Worm (Caenorhabditis elegans) whole organism, L4 larva: Measurements from ENCODE around the gene F11C1.10.
A peak's percentile ranks its signal among the peaks of the same experiment; 100 is the strongest.

Experiments
- D1046.2 ChIP-seq: fragments of 200-800 bp; sonication (Bioruptor generic); IDR thresholded peaks from 2 replicates; pipeline ENCODE4 v1.3.6; 2022; ENCODE audit warnings: missing genetic modification characterization, missing compliant biosample characterization
- R02D3.7 ChIP-seq: fragments of 150-350 bp; sonication (generic microtip); optimal IDR thresholded peaks from 3 replicates; lab custom pipeline; 2014; ENCODE audit warnings: missing biosample characterization, missing genetic modification characterization
- T20F7.1 ChIP-seq: fragments of 200-800 bp; sonication (Bioruptor generic); optimal IDR thresholded peaks from 2 replicates; lab custom pipeline; 2018; ENCODE audit warnings: mild to moderate bottlenecking, missing genetic modification characterization, missing compliant biosample characterization
- T26A8.4 ChIP-seq: fragments of 200-800 bp; sonication (Bioruptor generic); IDR thresholded peaks from 2 replicates; pipeline ENCODE4 v1.3.6; 2022; ENCODE audit warnings: missing genetic modification characterization, missing compliant biosample characterization
- Y105C5A.15 ChIP-seq: fragments of 200-800 bp; sonication (Bioruptor generic); IDR thresholded peaks from 2 replicates; pipeline ENCODE4 v1.3.6; 2022; ENCODE audit warnings: missing genetic modification characterization, missing compliant biosample characterization
- Y5F2A.4 ChIP-seq: fragments of 200-800 bp; sonication (Bioruptor generic); optimal IDR thresholded peaks from 2 replicates; lab custom pipeline; 2018; ENCODE audit warnings: mild to moderate bottlenecking, missing genetic modification characterization, missing compliant biosample characterization
- ZK337.2 ChIP-seq: fragments of 200-800 bp; sonication (Bioruptor generic); IDR thresholded peaks from 2 replicates; pipeline ENCODE4 v1.3.6; 2022; ENCODE audit warnings: missing genetic modification reagents, missing genetic modification characterization, missing compliant biosample characterization
- aly-2 ChIP-seq: sonication (generic microtip); optimal IDR thresholded peaks from 2 replicates; lab custom pipeline; 2018; ENCODE audit warnings: missing biosample characterization, missing genetic modification characterization
- arid-1 ChIP-seq: fragments of 200-800 bp; sonication (Bioruptor generic); conservative IDR thresholded peaks from 2 replicates; pipeline ENCODE4 v1.3.6; 2022; ENCODE audit warnings: missing genetic modification reagents, missing genetic modification characterization, missing compliant biosample characterization
- ceh-20 ChIP-seq: fragments of 200-800 bp; sonication (Bioruptor generic); IDR thresholded peaks from 2 replicates; pipeline ENCODE4 v1.3.6; 2022; ENCODE audit warnings: missing genetic modification reagents, missing genetic modification characterization, missing compliant biosample characterization
- ceh-28 ChIP-seq: fragments of 150-350 bp; optimal IDR thresholded peaks from 2 replicates; lab custom pipeline; 2014; ENCODE audit warnings: missing biosample characterization, missing genetic modification reagents, missing genetic modification characterization
- ceh-32 ChIP-seq: sonication (generic microtip); optimal IDR thresholded peaks from 2 replicates; lab custom pipeline; 2016; ENCODE audit warnings: mild to moderate bottlenecking, missing genetic modification characterization, missing compliant biosample characterization; ENCODE audit not compliant: poor library complexity
- ceh-82 ChIP-seq: sonication (generic microtip); optimal IDR thresholded peaks from 2 replicates; lab custom pipeline; 2017; ENCODE audit warnings: missing biosample characterization, missing genetic modification characterization
- daf-12 ChIP-seq: fragments of 150-350 bp; optimal IDR thresholded peaks from 2 replicates; lab custom pipeline; 2014; ENCODE audit warnings: missing biosample characterization, missing genetic modification reagents, missing genetic modification characterization
- daf-16 ChIP-seq, 3 experiments: sonication (generic microtip); optimal IDR thresholded peaks; 2 replicates each; lab custom pipeline; 2016 to 2017; ENCODE audit warnings: missing genetic modification characterization in 3 of 3, missing genetic modification reagents in 3 of 3, mild to moderate bottlenecking in 2 of 3, missing compliant biosample characterization in 2 of 3, missing biosample characterization in 1 of 3, moderate library complexity in 1 of 3
- daf-8 ChIP-seq: fragments of 200-800 bp; sonication (Bioruptor generic); IDR thresholded peaks from 2 replicates; pipeline ENCODE4 v1.3.6; 2022; ENCODE audit warnings: missing genetic modification characterization, missing compliant biosample characterization
- dmd-6 ChIP-seq: fragments of 200-800 bp; sonication (Bioruptor generic); IDR thresholded peaks from 2 replicates; pipeline ENCODE4 v1.3.6; 2022; ENCODE audit warnings: missing genetic modification reagents, missing genetic modification characterization, missing compliant biosample characterization
- dmd-9 ChIP-seq: fragments of 200-800 bp; sonication (Bioruptor generic); IDR thresholded peaks from 2 replicates; pipeline ENCODE4 v1.3.6; 2022; ENCODE audit warnings: missing genetic modification reagents, missing genetic modification characterization, missing compliant biosample characterization
- dve-1 ChIP-seq: sonication (generic microtip); optimal IDR thresholded peaks from 2 replicates; lab custom pipeline; 2017; ENCODE audit warnings: antibody characterized with exemption, mild to moderate bottlenecking, missing genetic modification characterization, missing compliant biosample characterization; ENCODE audit not compliant: insufficient read depth
- fos-1 ChIP-seq: fragments of 150-350 bp; optimal IDR thresholded peaks from 2 replicates; lab custom pipeline; 2014; ENCODE audit warnings: missing biosample characterization, missing genetic modification characterization
- gei-8 ChIP-seq: fragments of 200-800 bp; sonication (Bioruptor generic); optimal IDR thresholded peaks from 2 replicates; lab custom pipeline; 2018; ENCODE audit warnings: mild to moderate bottlenecking, missing genetic modification characterization, missing compliant biosample characterization
- hlh-11 ChIP-seq: fragments of 200-800 bp; sonication (Bioruptor generic); optimal IDR thresholded peaks from 2 replicates; lab custom pipeline; 2018; ENCODE audit warnings: mild to moderate bottlenecking, missing genetic modification characterization, missing compliant biosample characterization
- hlh-30 ChIP-seq: sonication (generic microtip); optimal IDR thresholded peaks from 2 replicates; lab custom pipeline; 2017; ENCODE audit warnings: antibody characterized with exemption, mild to moderate bottlenecking, missing genetic modification characterization, missing compliant biosample characterization; ENCODE audit not compliant: insufficient read depth
- hmg-1.1 ChIP-seq: fragments of 200-800 bp; sonication (Bioruptor generic); IDR thresholded peaks from 2 replicates; pipeline ENCODE4 v1.3.6; 2022; ENCODE audit warnings: missing genetic modification reagents, missing genetic modification characterization, missing compliant biosample characterization
- lim-7 ChIP-seq: fragments of 200-800 bp; sonication (Bioruptor generic); IDR thresholded peaks from 2 replicates; pipeline ENCODE4 v1.3.6; 2022; ENCODE audit warnings: missing genetic modification characterization, missing compliant biosample characterization
- lin-1 ChIP-seq: fragments of 200-800 bp; sonication (Bioruptor generic); IDR thresholded peaks from 2 replicates; pipeline ENCODE4 v1.3.6; 2022; ENCODE audit warnings: missing genetic modification reagents, missing genetic modification characterization, missing compliant biosample characterization
- lsy-2 ChIP-seq, 2 experiments: fragments of 150-350 bp in 1 of 2; sonication (generic microtip) in 1 of 2; optimal IDR thresholded peaks; 2 replicates each; lab custom pipeline; 2014 to 2017; ENCODE audit warnings: missing biosample characterization in 2 of 2, missing genetic modification characterization in 2 of 2
- madf-5 ChIP-seq, 2 experiments: fragments of 200-800 bp; sonication (Bioruptor generic); IDR thresholded peaks; 2 replicates each; pipeline ENCODE4 v1.3.6; 2022; ENCODE audit warnings: missing compliant biosample characterization in 2 of 2, missing genetic modification characterization in 2 of 2
- madf-9 ChIP-seq: fragments of 200-800 bp; sonication (Bioruptor generic); conservative IDR thresholded peaks from 2 replicates; pipeline ENCODE4 v1.3.6; 2022; ENCODE audit warnings: missing genetic modification reagents, missing genetic modification characterization, missing compliant biosample characterization
- mep-1 ChIP-seq: fragments of 150-350 bp; sonication (generic microtip); optimal IDR thresholded peaks from 3 replicates; lab custom pipeline; 2014; ENCODE audit warnings: missing biosample characterization, missing genetic modification characterization
- mes-2 ChIP-seq: sonication (generic microtip); optimal IDR thresholded peaks from 2 replicates; lab custom pipeline; 2016; ENCODE audit warnings: missing genotype, mild to moderate bottlenecking, missing genetic modification characterization, missing compliant biosample characterization; ENCODE audit not compliant: poor library complexity, severe bottlenecking
- mxl-2 ChIP-seq: fragments of 200-800 bp; sonication (Bioruptor generic); conservative IDR thresholded peaks from 2 replicates; pipeline ENCODE4 v1.3.6; 2022; ENCODE audit warnings: missing genetic modification reagents, missing genetic modification characterization, missing compliant biosample characterization
- nhr-10 ChIP-seq: fragments of 150-350 bp; optimal IDR thresholded peaks from 2 replicates; lab custom pipeline; 2014; ENCODE audit warnings: missing biosample characterization, missing genetic modification characterization
- nhr-102 ChIP-seq: sonication (generic microtip); optimal IDR thresholded peaks from 2 replicates; lab custom pipeline; 2016; ENCODE audit warnings: mild to moderate bottlenecking, missing genetic modification characterization, moderate library complexity, missing compliant biosample characterization
- nhr-28 ChIP-seq: fragments of 150-350 bp; optimal IDR thresholded peaks from 2 replicates; lab custom pipeline; 2014; ENCODE audit warnings: missing biosample characterization, missing genetic modification characterization
- nhr-42 ChIP-seq: fragments of 200-800 bp; sonication (Bioruptor generic); IDR thresholded peaks from 2 replicates; pipeline ENCODE4 v1.3.6; 2022; ENCODE audit warnings: missing genetic modification characterization, missing compliant biosample characterization
- nhr-48 ChIP-seq: sonication (generic microtip); optimal IDR thresholded peaks from 2 replicates; lab custom pipeline; 2016; ENCODE audit warnings: mild to moderate bottlenecking, missing genetic modification characterization, missing compliant biosample characterization
- nhr-6 ChIP-seq: fragments of 150-350 bp; optimal IDR thresholded peaks from 2 replicates; lab custom pipeline; 2014; ENCODE audit warnings: missing biosample characterization, missing genetic modification characterization
- nhr-76 ChIP-seq: fragments of 150-350 bp; optimal IDR thresholded peaks from 2 replicates; lab custom pipeline; 2014; ENCODE audit warnings: missing biosample characterization, missing genetic modification characterization
- nhr-77 ChIP-seq: fragments of 150-350 bp; optimal IDR thresholded peaks from 2 replicates; lab custom pipeline; 2014; ENCODE audit warnings: missing biosample characterization, missing genetic modification characterization
- php-3 ChIP-seq: fragments of 200-800 bp; sonication (Bioruptor generic); IDR thresholded peaks from 2 replicates; pipeline ENCODE4 v1.3.6; 2022; ENCODE audit warnings: missing genetic modification reagents, missing genetic modification characterization, missing compliant biosample characterization
- set-16 ChIP-seq: fragments of 200-800 bp; sonication (Bioruptor generic); IDR thresholded peaks from 2 replicates; pipeline ENCODE4 v1.3.6; 2022; ENCODE audit warnings: missing genetic modification reagents, missing genetic modification characterization, missing compliant biosample characterization
- snpc-1.2 ChIP-seq: fragments of 200-800 bp; sonication (Bioruptor generic); IDR thresholded peaks from 2 replicates; pipeline ENCODE4 v1.3.6; 2022; ENCODE audit warnings: missing genetic modification reagents, missing genetic modification characterization, missing compliant biosample characterization
- snpc-4 ChIP-seq: fragments of 150-350 bp; optimal IDR thresholded peaks from 2 replicates; lab custom pipeline; 2014; ENCODE audit warnings: missing biosample characterization, missing genetic modification characterization
- spr-3 ChIP-seq: fragments of 200-800 bp; sonication (Bioruptor generic); optimal IDR thresholded peaks from 2 replicates; lab custom pipeline; 2018; ENCODE audit warnings: mild to moderate bottlenecking, missing genetic modification characterization, missing compliant biosample characterization
- zip-11 ChIP-seq: fragments of 200-800 bp; sonication (Bioruptor generic); IDR thresholded peaks from 2 replicates; pipeline ENCODE4 v1.3.6; 2022; ENCODE audit warnings: missing genetic modification characterization, missing compliant biosample characterization
- ztf-7 ChIP-seq: fragments of 150-350 bp; optimal IDR thresholded peaks from 2 replicates; lab custom pipeline; 2014; ENCODE audit warnings: missing biosample characterization, missing genetic modification characterization

Gene F11C1.10

ce11 chrX:12989205-12989604 lies 12.3 kb downstream of the F11C1.10 start, which contains the start of gene F11C1.7 (continued):
- no peak for TF ChIP-seq php-3 (GFP tag; lab: Robert Waterston, UW)
- TF ChIP-seq snpc-4: no peak
- TF ChIP-seq ZK337.2 (GFP tag; lab: Robert Waterston, UW): no peak
- TF ChIP-seq lim-7 (GFP tag; lab: Robert Waterston, UW): no peak
- TF ChIP-seq ztf-7 (tag; lab: Kevin White, UChicago): no peak
- TF ChIP-seq spr-3 (GFP tag; lab: Kevin White, UChicago): no peak
- no peak for TF ChIP-seq nhr-28 (tag; lab: Kevin White, UChicago)
- no peak for TF ChIP-seq dmd-9 (GFP tag; lab: Robert Waterston, UW)
- TF ChIP-seq lsy-2 (tag; optimal IDR thresholded peaks at IDR 0.05; lab: Kevin White, UChicago): peak in 1 of 2 experiments; percentile 52
- no peak for TF ChIP-seq aly-2 (tag; lab: Kevin White, UChicago)
- TF ChIP-seq madf-5 (GFP tag; IDR thresholded peaks at IDR 0.05; lab: Robert Waterston, UW): no peak
- TF ChIP-seq D1046.2 (GFP tag; lab: Robert Waterston, UW): no peak
- TF ChIP-seq Y5F2A.4 (GFP tag; lab: Kevin White, UChicago): no peak
- no peak for TF ChIP-seq snpc-1.2 (GFP tag; lab: Robert Waterston, UW)
- peak; percentile 38 for TF ChIP-seq mes-2 (tag; lab: Kevin White, UChicago)
- TF ChIP-seq hlh-11: peak; percentile 12
- TF ChIP-seq set-16 (GFP tag; lab: Robert Waterston, UW): no peak
- no peak for TF ChIP-seq daf-12 (tag; lab: Kevin White, UChicago)
- TF ChIP-seq nhr-6 (tag; lab: Kevin White, UChicago): no peak
- TF ChIP-seq nhr-102 (tag; lab: Kevin White, UChicago): no peak
- TF ChIP-seq ceh-32 (tag; lab: Kevin White, UChicago): no peak
- TF ChIP-seq arid-1 (GFP tag; lab: Robert Waterston, UW): no peak
- no peak for TF ChIP-seq R02D3.7 (tag; lab: Kevin White, UChicago)
- TF ChIP-seq zip-11 (GFP tag; lab: Robert Waterston, UW): no peak
- no peak for TF ChIP-seq ceh-28
- no peak for TF ChIP-seq lin-1 (GFP tag; lab: Robert Waterston, UW)
- TF ChIP-seq T26A8.4 (GFP tag; lab: Robert Waterston, UW): no peak
- TF ChIP-seq T20F7.1 (GFP tag; lab: Kevin White, UChicago): peak; percentile 88
- TF ChIP-seq, all 104 proteins: peak for 10

ce11 chrX:12990529-12991520 lies 13.9 kb downstream of the F11C1.10 start, which contains the start of the genes F11C1.1 and vwa-8:
Gene F11C1.1, minus strand, starts transcription at chrX:12990579.
Gene vwa-8, plus strand, starts transcription at chrX:12991470.
- TF ChIP-seq dve-1 (tag; lab: Kevin White, UChicago) (peak; percentile 46), hlh-30 (tag; lab: Kevin White, UChicago) (peak; percentile 79), set-16 (GFP tag; lab: Robert Waterston, UW) (no peak), nhr-76 (tag; lab: Kevin White, UChicago) (no peak), dmd-6 (GFP tag; lab: Robert Waterston, UW) (peak; percentile 46; the same call in 1 of the 2 replicates), ceh-20 (GFP tag; lab: Robert Waterston, UW) (peak; percentile 74), daf-8 (no peak), daf-16 (GFP tag; optimal IDR thresholded peaks at IDR 0.05; lab: Kevin White, UChicago) (peak in 1 of 2 experiments; percentile 18), daf-16 (tag; optimal IDR thresholded peaks at IDR 0.05; lab: Kevin White, UChicago) (peak; percentile 53), nhr-6 (tag; lab: Kevin White, UChicago) (peak; percentile 74), nhr-10 (tag; lab: Kevin White, UChicago) (peak; percentile 89), nhr-77 (tag; lab: Kevin White, UChicago) (no peak), Y105C5A.15 (no peak), madf-9 (GFP tag; lab: Robert Waterston, UW) (no peak), gei-8 (no peak), T20F7.1 (GFP tag; lab: Kevin White, UChicago) (peak; percentile 49), mep-1 (tag; lab: Kevin White, UChicago) (peak; percentile 36), nhr-42 (GFP tag; lab: Robert Waterston, UW) (no peak), ceh-82 (tag; lab: Kevin White, UChicago) (no peak), mxl-2 (GFP tag; lab: Robert Waterston, UW) (no peak), nhr-48 (peak; percentile 58), mes-2 (tag; lab: Kevin White, UChicago) (peak; percentile 30), hmg-1.1 (GFP tag; lab: Robert Waterston, UW) (no peak), fos-1 (tag; lab: Kevin White, UChicago) (no peak)
